Worm (Caenorhabditis elegans): ENCODE data around the gene sym-3.

DNA sequence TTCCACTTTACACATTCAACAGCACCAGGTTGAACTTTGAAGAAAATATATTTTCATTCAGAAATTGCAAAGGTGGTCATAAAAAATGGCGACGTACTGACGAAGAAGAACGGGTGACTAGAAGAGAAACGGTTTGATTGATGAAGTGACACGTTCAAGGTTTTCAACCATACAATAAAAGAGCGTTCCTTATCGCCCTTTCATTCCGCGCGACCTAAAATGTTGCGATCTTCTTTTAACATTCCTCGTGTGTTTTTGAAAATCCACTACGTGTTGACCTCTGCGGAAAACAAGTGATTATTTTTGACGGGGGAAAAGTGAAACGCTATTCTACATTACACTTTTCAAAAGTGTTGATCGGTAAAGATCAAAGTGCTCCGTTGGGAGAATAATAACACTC, 54.5 kb downstream of the sym-3 start:
- TF ChIP-seq madf-2 (tag; optimal IDR thresholded peaks at IDR 0.05) (no peak), sox-4 (tag; optimal IDR thresholded peaks at IDR 0.05) (no peak), rnt-1 (tag; optimal IDR thresholded peaks at IDR 0.05) (no peak), npax-4 (tag; optimal IDR thresholded peaks at IDR 0.05) (no peak), sdc-2 (tag; optimal IDR thresholded peaks at IDR 0.05) (no peak), F13H6.1 (tag; optimal IDR thresholded peaks at IDR 0.05) (no peak), hlh-13 (GFP tag; optimal IDR thresholded peaks at IDR 0.05) (no peak), tbx-2 (tag; optimal IDR thresholded peaks at IDR 0.05) (no peak), pag-3 (tag; optimal IDR thresholded peaks at IDR 0.05; ENCODE audit: borderline replicate concordance) (no peak), C38D4.7 (GFP tag; optimal IDR thresholded peaks at IDR 0.05) (no peak), elt-2 (tag; optimal IDR thresholded peaks at IDR 0.05) (no peak), pha-4 (tag; optimal IDR thresholded peaks at IDR 0.05) (no peak), ceh-30 (tag; optimal IDR thresholded peaks at IDR 0.05) (no peak)

Measured in whole organism, late embryonic.